Worm (Caenorhabditis elegans) whole organism, L1 larva: Measurements from ENCODE around the gene srsx-15.

Source experiments
- C04F5.9 ChIP-seq: sonication (generic microtip); optimal IDR thresholded peaks from 2 replicates; lab custom pipeline; 2016; ENCODE audit warnings: missing genetic modification characterization, missing compliant biosample characterization
- Y116A8C.19 ChIP-seq: sonication (generic microtip); optimal IDR thresholded peaks from 2 replicates; lab custom pipeline; 2016; ENCODE audit warnings: missing compliant biosample characterization, missing genetic modification characterization, borderline replicate concordance
- aha-1 ChIP-seq: fragments of 150-350 bp; optimal IDR thresholded peaks from 2 replicates; lab custom pipeline; 2014; ENCODE audit warnings: missing biosample characterization, missing genetic modification characterization
- aly-2 ChIP-seq: fragments of 150-350 bp; optimal IDR thresholded peaks from 2 replicates; lab custom pipeline; 2014; ENCODE audit warnings: missing biosample characterization, missing genetic modification characterization
- blmp-1 ChIP-seq: fragments of 150-350 bp; optimal IDR thresholded peaks from 2 replicates; lab custom pipeline; 2014; ENCODE audit warnings: missing biosample characterization, missing genetic modification characterization
- ceh-8 ChIP-seq: fragments of 200-800 bp; sonication (Bioruptor generic); optimal IDR thresholded peaks from 2 replicates; lab custom pipeline; 2018; ENCODE audit warnings: mild to moderate bottlenecking, missing genetic modification characterization, moderate library complexity, missing compliant biosample characterization
- ceh-82 ChIP-seq, 3 experiments: fragments of 150-350 bp in 1 of 3; sonication (generic microtip) in 2 of 3; optimal IDR thresholded peaks; 2 replicates each; lab custom pipeline; 2014 to 2017; ENCODE audit warnings: missing biosample characterization in 3 of 3, missing genetic modification characterization in 3 of 3
- ceh-88 ChIP-seq: fragments of 200-800 bp; sonication (Bioruptor generic); IDR thresholded peaks from 2 replicates; pipeline ENCODE4 v1.3.6; 2022; ENCODE audit warnings: missing genetic modification characterization, missing compliant biosample characterization
- ceh-90 ChIP-seq: sonication (generic microtip); optimal IDR thresholded peaks from 2 replicates; lab custom pipeline; 2016; ENCODE audit warnings: missing genetic modification characterization, missing compliant biosample characterization
- dpl-1 ChIP-seq, 3 experiments: fragments of 150-350 bp in 2 of 3; sonication (generic microtip) in 1 of 3; optimal IDR thresholded peaks; 2 replicates each; lab custom pipeline; 2014 to 2017; ENCODE audit warnings: missing biosample characterization in 3 of 3, missing genetic modification characterization in 3 of 3, missing genetic modification reagents in 3 of 3
- efl-1 ChIP-seq, 4 experiments: fragments of 150-350 bp; optimal IDR thresholded peaks in 3 of 4; peaks in 1 of 4; 1 replicate in 1 of 4; 2 replicates in 3 of 4; lab custom pipeline; 2014; ENCODE audit warnings: missing biosample characterization in 2 of 4, missing genetic modification characterization in 2 of 4, missing genetic modification reagents in 2 of 4
- egl-13 ChIP-seq: sonication (generic microtip); optimal IDR thresholded peaks from 2 replicates; lab custom pipeline; 2016; ENCODE audit warnings: missing genotype, missing genetic modification reagents, missing genetic modification characterization, missing compliant biosample characterization
- elt-2 ChIP-seq: sonication (generic microtip); optimal IDR thresholded peaks from 2 replicates; lab custom pipeline; 2016; ENCODE audit warnings: missing genetic modification characterization, mild to moderate bottlenecking, inconsistent platforms, missing compliant biosample characterization, missing genetic modification reagents
- elt-3 ChIP-seq, 6 experiments: fragments of 150-350 bp in 1 of 6; sonication (generic microtip); optimal IDR thresholded peaks; 2 replicates each; lab custom pipeline; 2017 to 2018; ENCODE audit warnings: missing biosample characterization in 6 of 6, missing genetic modification characterization in 6 of 6, inconsistent platforms in 1 of 6
- fkh-8 ChIP-seq: sonication (generic microtip); optimal IDR thresholded peaks from 2 replicates; lab custom pipeline; 2016; ENCODE audit warnings: mild to moderate bottlenecking, missing genetic modification characterization, missing compliant biosample characterization
- hlh-4 ChIP-seq: sonication (generic microtip); optimal IDR thresholded peaks from 2 replicates; lab custom pipeline; 2016; ENCODE audit warnings: mild to moderate bottlenecking, missing genetic modification characterization, missing compliant biosample characterization
- hpl-2 ChIP-seq: fragments of 150-350 bp; optimal IDR thresholded peaks from 2 replicates; lab custom pipeline; 2014; ENCODE audit warnings: missing biosample characterization, missing genetic modification reagents, missing genetic modification characterization
- jun-1 ChIP-seq: fragments of 150-350 bp; optimal IDR thresholded peaks from 2 replicates; lab custom pipeline; 2014; ENCODE audit warnings: missing biosample characterization, missing genetic modification reagents, missing genetic modification characterization
- lin-13 ChIP-seq: fragments of 150-350 bp; optimal IDR thresholded peaks from 2 replicates; lab custom pipeline; 2014; ENCODE audit warnings: missing biosample characterization, missing genetic modification reagents, missing genetic modification characterization
- lin-14 ChIP-seq: fragments of 200-800 bp; sonication (Bioruptor generic); optimal IDR thresholded peaks from 2 replicates; lab custom pipeline; 2018; ENCODE audit warnings: mild to moderate bottlenecking, missing genetic modification characterization, moderate library complexity, missing compliant biosample characterization
- lin-35 ChIP-seq, 2 experiments: fragments of 150-350 bp; optimal IDR thresholded peaks; 2 replicates each; lab custom pipeline; 2014; ENCODE audit warnings: missing biosample characterization in 2 of 2, missing genetic modification characterization in 2 of 2, missing genetic modification reagents in 2 of 2
- lsy-2 ChIP-seq, 2 experiments: fragments of 150-350 bp; optimal IDR thresholded peaks; 2 replicates each; lab custom pipeline; 2014; ENCODE audit warnings: missing biosample characterization in 2 of 2, missing genetic modification characterization in 2 of 2
- mef-2 ChIP-seq: fragments of 150-350 bp; optimal IDR thresholded peaks from 2 replicates; lab custom pipeline; 2014; ENCODE audit warnings: missing biosample characterization, missing genetic modification characterization
- mep-1 ChIP-seq: fragments of 150-350 bp; optimal IDR thresholded peaks from 2 replicates; lab custom pipeline; 2014; ENCODE audit warnings: missing biosample characterization, missing genetic modification characterization
- nhr-11 ChIP-seq: fragments of 150-350 bp; optimal IDR thresholded peaks from 2 replicates; lab custom pipeline; 2014; ENCODE audit warnings: missing biosample characterization, missing genetic modification characterization
- nhr-20 ChIP-seq: sonication (generic microtip); optimal IDR thresholded peaks from 2 replicates; lab custom pipeline; 2016; ENCODE audit warnings: mild to moderate bottlenecking, missing genetic modification characterization, missing compliant biosample characterization
- nhr-47 ChIP-seq: sonication (generic microtip); optimal IDR thresholded peaks from 2 replicates; lab custom pipeline; 2016; ENCODE audit warnings: mild to moderate bottlenecking, missing genetic modification characterization, moderate library complexity, missing compliant biosample characterization
- nhr-71 ChIP-seq: sonication (generic microtip); optimal IDR thresholded peaks from 2 replicates; lab custom pipeline; 2016; ENCODE audit warnings: mild to moderate bottlenecking, missing genetic modification characterization, moderate library complexity, missing compliant biosample characterization
- nhr-76 ChIP-seq: sonication (generic microtip); optimal IDR thresholded peaks from 2 replicates; lab custom pipeline; 2017; ENCODE audit warnings: missing biosample characterization, missing genetic modification characterization
- nhr-85 ChIP-seq: sonication (generic microtip); peaks from one replicate; lab custom pipeline; 2016; ENCODE audit warnings: missing genetic modification characterization, inconsistent platforms, missing compliant biosample characterization
- nhr-90 ChIP-seq: sonication (generic microtip); optimal IDR thresholded peaks from 2 replicates; lab custom pipeline; 2016; ENCODE audit warnings: mild to moderate bottlenecking, missing genetic modification characterization, missing compliant biosample characterization; ENCODE audit not compliant: poor library complexity
- pag-3 ChIP-seq: sonication (generic microtip); optimal IDR thresholded peaks from 2 replicates; lab custom pipeline; 2017; ENCODE audit warnings: missing genetic modification characterization, mild to moderate bottlenecking, missing compliant biosample characterization, antibody characterized with exemption, borderline replicate concordance; ENCODE audit not compliant: insufficient read depth
- pax-3 ChIP-seq: fragments of 200-800 bp; sonication (Bioruptor generic); optimal IDR thresholded peaks from 2 replicates; lab custom pipeline; 2018; ENCODE audit warnings: mild to moderate bottlenecking, missing genetic modification characterization, moderate library complexity, missing compliant biosample characterization
- rnt-1 ChIP-seq: sonication (generic microtip); optimal IDR thresholded peaks from 2 replicates; lab custom pipeline; 2016; ENCODE audit warnings: mild to moderate bottlenecking, missing genetic modification characterization, moderate library complexity, missing compliant biosample characterization
- skn-1 ChIP-seq: fragments of 150-350 bp; optimal IDR thresholded peaks from 2 replicates; lab custom pipeline; 2014; ENCODE audit warnings: missing biosample characterization, missing genetic modification characterization
- snpc-4 ChIP-seq: fragments of 150-350 bp; optimal IDR thresholded peaks from 2 replicates; lab custom pipeline; 2014; ENCODE audit warnings: missing biosample characterization, missing genetic modification characterization
- snu-23 ChIP-seq: sonication (generic microtip); optimal IDR thresholded peaks from 2 replicates; lab custom pipeline; 2016; ENCODE audit warnings: missing genetic modification characterization, missing compliant biosample characterization
- sptf-1 ChIP-seq: fragments of 150-350 bp; optimal IDR thresholded peaks from 2 replicates; lab custom pipeline; 2014; ENCODE audit warnings: missing biosample characterization, missing genetic modification characterization
- swsn-7 ChIP-seq: sonication (generic microtip); optimal IDR thresholded peaks from 2 replicates; lab custom pipeline; 2016; ENCODE audit warnings: missing genetic modification characterization, missing compliant biosample characterization
- tlp-1 ChIP-seq: fragments of 150-350 bp; optimal IDR thresholded peaks from 2 replicates; lab custom pipeline; 2014; ENCODE audit warnings: missing biosample characterization, missing genetic modification characterization
- unc-130 ChIP-seq: fragments of 150-350 bp; optimal IDR thresholded peaks from 2 replicates; lab custom pipeline; 2017; ENCODE audit warnings: missing biosample characterization, missing genetic modification characterization, inconsistent platforms
- unc-86 ChIP-seq: sonication (generic microtip); optimal IDR thresholded peaks from 2 replicates; lab custom pipeline; 2016; ENCODE audit warnings: missing genetic modification characterization, missing compliant biosample characterization
- zag-1 ChIP-seq: fragments of 150-350 bp; optimal IDR thresholded peaks from 2 replicates; lab custom pipeline; 2014; ENCODE audit warnings: missing biosample characterization, missing genetic modification characterization
- zip-4 ChIP-seq: fragments of 200-800 bp; sonication (Bioruptor generic); optimal IDR thresholded peaks from 2 replicates; lab custom pipeline; 2018; ENCODE audit warnings: mild to moderate bottlenecking, missing genetic modification characterization, moderate library complexity, missing compliant biosample characterization
- ztf-4 ChIP-seq: fragments of 150-350 bp; optimal IDR thresholded peaks from 2 replicates; lab custom pipeline; 2014; ENCODE audit warnings: missing biosample characterization, missing genetic modification characterization

The srsx-15 gene

ce11 chrIV:5590120-5590519 lies 33.5 kb downstream of the srsx-15 start (continued):
- peak; percentile 11 for TF ChIP-seq rnt-1
- TF ChIP-seq elt-3 (tag; optimal IDR thresholded peaks at IDR 0.05; lab: Kevin White, UChicago): peak in 1 of 6 experiments; percentile 6
- TF ChIP-seq fkh-8: no peak
- TF ChIP-seq aly-2 (tag; lab: Kevin White, UChicago): no peak

ce11 chrIV:5587964-5588860 lies 35.4 kb downstream of the srsx-15 start:
- TF ChIP-seq pax-3 (tag; lab: Kevin White, UChicago) (no peak), snpc-4 (tag; lab: Kevin White, UChicago) (peak; percentile 32), lsy-2 (tag; optimal IDR thresholded peaks at IDR 0.05; lab: Kevin White, UChicago) (peak in 1 of 2 experiments; percentile 54), fkh-8 (no peak), lin-35 (GFP tag; optimal IDR thresholded peaks at IDR 0.05; lab: Kevin White, UChicago) (peak in 1 of 2 experiments; percentile 7), skn-1 (tag; lab: Kevin White, UChicago) (peak; percentile 26), efl-1 (optimal IDR thresholded peaks at IDR 0.05; lab: Kevin White, UChicago) (no peak), efl-1 (GFP tag; optimal IDR thresholded peaks at IDR 0.05 in 1 of 2; lab: Kevin White, UChicago) (peak in 1 of 2 experiments; percentile 59)

- TF ChIP-seq zag-1 (tag; lab: Kevin White, UChicago) (no peak), nhr-20 (tag; lab: Kevin White, UChicago) (peak; percentile 38), pag-3 (tag; lab: Kevin White, UChicago) (no peak), unc-86 (tag; lab: Kevin White, UChicago) (no peak), tlp-1 (no peak), blmp-1 (peak; percentile 48), aha-1 (no peak), lin-13 (GFP tag; lab: Kevin White, UChicago) (peak; percentile 1), mep-1 (tag; lab: Kevin White, UChicago) (peak; percentile 27), sptf-1 (no peak), nhr-47 (tag; lab: Kevin White, UChicago) (peak; percentile 1), ceh-90 (no peak), C04F5.9 (tag; lab: Kevin White, UChicago) (no peak), hlh-4 (tag; lab: Kevin White, UChicago) (no peak), ztf-4 (tag; lab: Kevin White, UChicago) (no peak), lin-14 (GFP tag; lab: Kevin White, UChicago) (peak; percentile 82), swsn-7 (tag; lab: Kevin White, UChicago) (peak; percentile 24), elt-3 (tag; optimal IDR thresholded peaks at IDR 0.05; lab: Kevin White, UChicago) (peak in 1 of 6 experiments; percentile 8), snu-23 (GFP tag; lab: Kevin White, UChicago) (peak; percentile 47), egl-13 (tag; lab: Kevin White, UChicago) (no peak), dpl-1 (GFP tag; optimal IDR thresholded peaks at IDR 0.05; lab: Kevin White, UChicago) (peak in 1 of 3 experiments; percentile 14), jun-1 (tag; lab: Kevin White, UChicago) (no peak), lsy-2 (tag; optimal IDR thresholded peaks at IDR 0.05; lab: Kevin White, UChicago) (peak; percentile 11 to 64), nhr-76 (no peak), nhr-90 (tag; lab: Kevin White, UChicago) (peak; percentile 30), nhr-11 (no peak), ceh-82 (tag; optimal IDR thresholded peaks at IDR 0.05; lab: Kevin White, UChicago) (no peak), ceh-8 (GFP tag; lab: Kevin White, UChicago) (peak; percentile 36), skn-1 (tag; lab: Kevin White, UChicago) (peak; percentile 46), ceh-88 (GFP tag; lab: Robert Waterston, UW) (0 out of 2 replicates have a peak, but pooled peaks have one; percentile 17), hpl-2 (no peak), zip-4 (GFP tag; lab: Kevin White, UChicago) (no peak), elt-2 (no peak), mef-2 (tag; lab: Kevin White, UChicago) (no peak), lin-35 (GFP tag; optimal IDR thresholded peaks at IDR 0.05; lab: Kevin White, UChicago) (peak in 1 of 2 experiments; percentile 48), nhr-71 (peak; percentile 62), Y116A8C.19 (tag; lab: Kevin White, UChicago) (no peak), nhr-85 (tag; lab: Kevin White, UChicago) (peak; percentile 95), unc-130 (tag; lab: Kevin White, UChicago) (no peak)
These were observed 37.3 kb downstream of the srsx-15 start for ce11 chrIV:5586320-5586720.
